Worm (Caenorhabditis elegans) whole organism, L3 larva: ENCODE data around the gene chhy-1.
A peak's percentile ranks its signal among the peaks of the same experiment; 100 is the strongest.

Source experiments
- jun-1 ChIP-seq: fragments of 150-350 bp; optimal IDR thresholded peaks from 2 replicates; lab custom pipeline; 2014; ENCODE audit warnings: missing biosample characterization, missing genetic modification reagents, missing genetic modification characterization
- lin-39 ChIP-seq: fragments of 150-350 bp; optimal IDR thresholded peaks from 2 replicates; lab custom pipeline; 2018; ENCODE audit warnings: missing biosample characterization, missing genetic modification reagents, missing genetic modification characterization
- mdl-1 ChIP-seq: fragments of 150-350 bp; optimal IDR thresholded peaks from 2 replicates; lab custom pipeline; 2014; ENCODE audit warnings: missing biosample characterization, missing genetic modification characterization
- nhr-237 ChIP-seq: fragments of 150-350 bp; optimal IDR thresholded peaks from 2 replicates; lab custom pipeline; 2014; ENCODE audit warnings: missing biosample characterization, missing genetic modification characterization
- nhr-25 ChIP-seq: sonication (generic microtip); optimal IDR thresholded peaks from 2 replicates; lab custom pipeline; 2017; ENCODE audit warnings: missing biosample characterization, missing genetic modification characterization
- pha-4 ChIP-seq: fragments of 150-350 bp; optimal IDR thresholded peaks from 2 replicates; lab custom pipeline; 2014; ENCODE audit warnings: missing biosample characterization, missing genetic modification reagents, missing genetic modification characterization
- skn-1 ChIP-seq: fragments of 150-350 bp; optimal IDR thresholded peaks from 2 replicates; lab custom pipeline; 2014; ENCODE audit warnings: missing biosample characterization, missing genetic modification characterization
- ztf-4 ChIP-seq: fragments of 150-350 bp; optimal IDR thresholded peaks from 2 replicates; lab custom pipeline; 2014; ENCODE audit warnings: missing biosample characterization, missing genetic modification characterization

DNA sequence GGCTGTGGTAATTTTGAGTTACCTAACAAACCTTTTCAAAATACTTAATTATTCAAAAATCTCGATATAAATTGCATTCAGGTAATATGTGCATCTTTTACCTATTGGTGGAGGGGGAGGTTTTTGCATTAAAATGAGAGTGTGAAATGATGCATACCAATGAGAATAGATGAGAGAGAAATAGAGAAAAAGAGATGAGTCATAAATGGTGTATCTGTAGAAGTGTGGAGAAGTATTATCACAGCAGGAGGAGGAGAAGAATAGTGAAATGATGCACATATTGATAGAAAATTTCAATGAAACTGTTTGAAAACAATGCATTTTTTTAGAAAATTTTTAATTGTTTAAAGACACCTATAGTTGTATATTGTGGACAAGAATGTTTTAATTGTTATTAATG is 23.1 kb upstream of the chhy-1 start:
- TF ChIP-seq nhr-25: no peak
- no peak for TF ChIP-seq lin-39 (tag; lab: Kevin White, UChicago)
- no peak for TF ChIP-seq nhr-237 (tag; lab: Kevin White, UChicago)
- TF ChIP-seq pha-4 (tag; lab: Kevin White, UChicago): peak; percentile 45
- no peak for TF ChIP-seq skn-1 (tag; lab: Kevin White, UChicago)
- TF ChIP-seq ztf-4 (tag; lab: Kevin White, UChicago): no peak
- TF ChIP-seq jun-1 (tag; lab: Kevin White, UChicago): no peak
- TF ChIP-seq mdl-1 (tag; lab: Kevin White, UChicago): no peak
